Fruit fly (Drosophila melanogaster): ENCODE results near the gene CG18549.

CG18549 gene

DNA sequence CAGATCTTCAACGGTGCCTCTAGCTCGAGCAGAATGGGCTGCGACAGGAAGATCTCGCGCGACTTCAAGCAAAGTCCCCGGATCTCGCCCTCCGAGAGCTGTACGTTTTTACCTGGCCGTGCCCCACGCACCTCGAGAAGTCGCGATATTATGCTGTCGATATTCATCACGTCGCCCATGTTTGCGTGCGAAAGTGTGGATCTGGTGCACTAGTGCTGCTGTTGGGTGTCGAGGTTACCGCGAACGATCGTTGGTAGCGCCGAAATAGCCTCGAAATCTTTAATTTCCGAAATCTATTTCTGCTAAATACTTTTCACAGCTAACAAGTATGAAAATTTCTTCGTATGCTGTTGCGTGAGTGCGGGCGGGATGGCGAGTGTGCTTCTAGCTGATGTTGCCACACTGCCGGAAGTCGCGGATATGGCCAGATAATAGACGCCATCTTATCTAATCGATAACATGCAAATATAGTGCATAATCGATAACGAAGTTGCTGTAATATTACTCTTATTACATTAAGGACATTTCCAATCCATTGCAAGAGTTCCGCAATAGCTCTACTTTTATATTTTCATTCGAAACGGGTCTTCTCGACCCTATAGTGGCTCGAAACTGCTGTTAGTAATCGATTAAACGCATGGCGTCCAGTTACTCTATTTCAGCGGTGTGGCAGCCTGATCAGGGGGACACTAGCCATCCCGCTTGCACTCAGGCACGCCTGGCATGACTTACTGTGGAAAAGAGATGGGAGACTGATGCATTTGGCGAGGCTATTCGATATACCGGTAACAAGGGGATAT, 23.4 kb upstream of the CG18549 start, which contains the start of gene Pp1-87B (continued):
- TF ChIP-seq HmgD (GFP tag; optimal IDR thresholded peaks at IDR 0.05), result peak; percentile 40
- TF ChIP-seq her (GFP tag; optimal IDR thresholded peaks at IDR 0.05), result no peak
- TF ChIP-seq CG31441 (GFP tag; IDR thresholded peaks at IDR 0.05), result peak; percentile 25; the same call in 1 of the 2 replicates
- TF ChIP-seq MTF-1 (GFP tag; optimal IDR thresholded peaks at IDR 0.05; ENCODE audit: borderline replicate concordance), result no peak
- peak; percentile 100 for TF ChIP-seq CG11560 (tag; IDR thresholded peaks at IDR 0.05)
- no peak for TF ChIP-seq Jarid2 (GFP tag; optimal IDR thresholded peaks at IDR 0.05)
- no peak for TF ChIP-seq exex (tag; optimal IDR thresholded peaks at IDR 0.05)
- TF ChIP-seq Ets65A (GFP tag), result peak; percentile 89
- no peak for TF ChIP-seq CG14860 (GFP tag; IDR thresholded peaks at IDR 0.05; ENCODE audit: partially characterized antibody)
- TF ChIP-seq CG8290 (GFP tag; optimal IDR thresholded peaks at IDR 0.05), result peak; percentile 39
- TF ChIP-seq CG8290 (tag; optimal IDR thresholded peaks at IDR 0.05), result peak in 1 of 2 experiments; percentile 46
- no peak; the same call in 1 of the 2 replicates for TF ChIP-seq tna (GFP tag; IDR thresholded peaks at IDR 0.05; ENCODE audit: partially characterized antibody)
- TF ChIP-seq fd96Cb (tag; optimal IDR thresholded peaks at IDR 0.05), result no peak
- no peak; the same call in 1 of the 2 replicates for TF ChIP-seq CG42726 (GFP tag; IDR thresholded peaks at IDR 0.05; ENCODE audit: partially characterized antibody)
- peak; percentile 37 for TF ChIP-seq HmgZ (tag; optimal IDR thresholded peaks at IDR 0.05)
- TF ChIP-seq CG15073 (GFP tag; optimal IDR thresholded peaks at IDR 0.05), result no peak
- TF ChIP-seq CG17186 (GFP tag; optimal IDR thresholded peaks at IDR 0.05), result peak; percentile 54
- TF ChIP-seq bcd (GFP tag; optimal IDR thresholded peaks at IDR 0.05), result peak; percentile 15
- TF ChIP-seq CG10267 (tag; optimal IDR thresholded peaks at IDR 0.05), result peak; percentile 16
- TF ChIP-seq pum (GFP tag; optimal IDR thresholded peaks at IDR 0.05), result peak; percentile 37
- TF ChIP-seq CG33557 (GFP tag; optimal IDR thresholded peaks at IDR 0.05), result no peak
- peak; percentile 61 for TF ChIP-seq HLHmδ (GFP tag; optimal IDR thresholded peaks at IDR 0.05)
- no peak for TF ChIP-seq CG7963 (GFP tag; IDR thresholded peaks at IDR 0.05; ENCODE audit: partially characterized antibody)
- TF ChIP-seq Ravus (GFP tag; IDR thresholded peaks at IDR 0.05), result no peak
- no peak for TF ChIP-seq wdn (GFP tag; IDR thresholded peaks at IDR 0.05)
- TF ChIP-seq CrebB (tag; optimal IDR thresholded peaks at IDR 0.05), result no peak
- no peak for TF ChIP-seq CG14965 (GFP tag; optimal IDR thresholded peaks at IDR 0.05; ENCODE audit: borderline replicate concordance)
- peak; percentile 100 for TF ChIP-seq phol (tag; optimal IDR thresholded peaks at IDR 0.05)
- peak; percentile 39 for TF ChIP-seq CG9727 (GFP tag; optimal IDR thresholded peaks at IDR 0.05)
- no peak for TF ChIP-seq Mrtf (GFP tag; IDR thresholded peaks at IDR 0.05)
- TF ChIP-seq CG4328 (GFP tag; optimal IDR thresholded peaks at IDR 0.05), result peak; percentile 32
- TF ChIP-seq CG10462 (GFP tag; optimal IDR thresholded peaks at IDR 0.05), result no peak
- TF ChIP-seq Sox100B (GFP tag; optimal IDR thresholded peaks at IDR 0.05), result no peak
- TF ChIP-seq CG9609 (GFP tag; optimal IDR thresholded peaks at IDR 0.05), result peak; percentile 30
- TF ChIP-seq CoRest (tag; optimal IDR thresholded peaks at IDR 0.05), result peak; percentile 63
- peak; percentile 13 for TF ChIP-seq Camta (GFP tag; optimal IDR thresholded peaks at IDR 0.05)
- no peak for TF ChIP-seq pnt (GFP tag; optimal IDR thresholded peaks at IDR 0.05)
- no peak for TF ChIP-seq hb (GFP tag; IDR thresholded peaks at IDR 0.05; ENCODE audit: partially characterized antibody)
- TF ChIP-seq sens (GFP tag), result no peak
- TF ChIP-seq pzg (GFP tag; optimal IDR thresholded peaks at IDR 0.05), result peak; percentile 77
- no peak for TF ChIP-seq lov (optimal IDR thresholded peaks at IDR 0.05)
- no peak for TF ChIP-seq lov (GFP tag; IDR thresholded peaks at IDR 0.05)
- no peak for TF ChIP-seq gce (GFP tag; IDR thresholded peaks at IDR 0.05)
- TF ChIP-seq pb (GFP tag; optimal IDR thresholded peaks at IDR 0.05), result no peak
- TF ChIP-seq CG12299 (tag; optimal IDR thresholded peaks at IDR 0.05), result no peak
- TF ChIP-seq CG10431 (GFP tag; optimal IDR thresholded peaks at IDR 0.05), result no peak
- no peak for TF ChIP-seq CG12236 (GFP tag; optimal IDR thresholded peaks at IDR 0.05)
- peak; percentile 70 for TF ChIP-seq BEAF-32 (GFP tag; optimal IDR thresholded peaks at IDR 0.05)
- no peak for TF ChIP-seq salm (tag; optimal IDR thresholded peaks at IDR 0.05)

All from whole organism, embryonic.